Fruit fly (Drosophila melanogaster): ENCODE data around the gene Prosalpha4T1.

DNA sequence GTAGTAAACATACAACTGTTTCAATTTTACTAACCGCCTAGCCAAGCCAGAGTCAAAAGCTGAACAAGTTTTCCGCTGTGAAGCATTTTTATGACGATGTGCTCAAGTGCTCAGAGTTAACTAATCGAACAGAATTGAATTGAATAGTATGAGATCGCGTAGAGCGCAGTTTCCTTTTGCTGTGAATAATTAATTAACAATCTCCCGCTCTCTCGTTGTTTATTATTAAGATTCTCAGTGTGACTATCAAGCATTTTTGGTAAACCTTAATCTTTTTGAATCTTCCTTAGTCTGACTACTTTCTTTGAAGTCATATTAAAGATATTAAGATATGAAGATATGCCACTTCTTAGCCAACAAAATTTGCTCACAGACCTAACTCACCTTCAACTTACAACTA, 3.6 kb downstream of the Prosalpha4T1 start, which contains the start of gene CG31200:
- TF ChIP-seq CG5204 (GFP tag; optimal IDR thresholded peaks at IDR 0.05), result no peak
- TF ChIP-seq kay (GFP tag; ENCODE audit: borderline replicate concordance), result peak; percentile 21
